Worm (Caenorhabditis elegans) whole organism, young adult: Measurements from ENCODE around the gene C24F3.2.

Source experiments
- K11D2.4 ChIP-seq: fragments of 200-800 bp; sonication (Bioruptor generic); IDR thresholded peaks from 2 replicates; pipeline ENCODE4 v1.3.6; 2022; ENCODE audit warnings: missing genetic modification reagents, missing genetic modification characterization, missing compliant biosample characterization
- K12H6.12 ChIP-seq: fragments of 200-800 bp; sonication (Bioruptor generic); optimal IDR thresholded peaks from 2 replicates; lab custom pipeline; 2018; ENCODE audit warnings: mild to moderate bottlenecking, missing genetic modification characterization, missing compliant biosample characterization
- ets-4 ChIP-seq: fragments of 200-800 bp; sonication (Bioruptor generic); optimal IDR thresholded peaks from 2 replicates; lab custom pipeline; 2018; ENCODE audit warnings: mild to moderate bottlenecking, missing genetic modification characterization, missing compliant biosample characterization
- nhr-80 ChIP-seq: sonication (generic microtip); optimal IDR thresholded peaks from 2 replicates; lab custom pipeline; 2016; ENCODE audit warnings: missing genetic modification characterization, missing compliant biosample characterization
- somi-1 ChIP-seq: fragments of 200-800 bp; sonication (Bioruptor generic); optimal IDR thresholded peaks from 2 replicates; lab custom pipeline; 2018; ENCODE audit warnings: mild to moderate bottlenecking, missing genetic modification characterization, missing compliant biosample characterization
- unc-130 ChIP-seq: sonication (generic microtip); optimal IDR thresholded peaks from 2 replicates; lab custom pipeline; 2016; ENCODE audit warnings: missing genetic modification reagents, missing genetic modification characterization, missing compliant biosample characterization

The C24F3.2 gene

ce11 chrIV:10269137-10269933 is 47.0 kb downstream of the C24F3.2 start, which contains the start of the genes nspd-7 and Y43C5A.2:
TSS of gene nspd-7 (minus strand) at chrIV:10269187.
TSS of gene Y43C5A.2 (plus strand) at chrIV:10269883.
- TF ChIP-seq unc-130 (GFP tag; lab: Kevin White, UChicago) = no peak
- peak; percentile 43 for TF ChIP-seq nhr-80 (tag; lab: Kevin White, UChicago)
- TF ChIP-seq K12H6.12 (tag; lab: Kevin White, UChicago) = no peak
- no peak for TF ChIP-seq ets-4 (GFP tag; lab: Kevin White, UChicago)
- no peak for TF ChIP-seq somi-1 (GFP tag; lab: Kevin White, UChicago)
- no peak for TF ChIP-seq K11D2.4 (GFP tag; lab: Robert Waterston, UW)
- TF ChIP-seq, all 124 proteins: peak for 1
